Fruit fly (Drosophila melanogaster): ENCODE data around the gene CG33099.

Gene CG33099

dm6 chr3R:22487037-22487492, 43.3 kb downstream of the CG33099 start, which contains the start of gene Pfdn5 (continued):
- TF ChIP-seq bbx (GFP tag; IDR thresholded peaks at IDR 0.05; ENCODE audit: partially characterized antibody) (peak; percentile 82), sqz (GFP tag; optimal IDR thresholded peaks at IDR 0.05) (no peak), CG17612 (GFP tag; IDR thresholded peaks at IDR 0.05) (no peak), Lpt (GFP tag; optimal IDR thresholded peaks at IDR 0.05) (no peak), Deaf1 (tag; optimal IDR thresholded peaks at IDR 0.05) (no peak), sr (GFP tag; IDR thresholded peaks at IDR 0.05) (peak; percentile 43; the same call in 1 of the 3 replicates), CG34422 (GFP tag; IDR thresholded peaks at IDR 0.05) (no peak), dpn (GFP tag; optimal IDR thresholded peaks at IDR 0.05) (peak; percentile 13 to 18), HLHmδ (GFP tag; optimal IDR thresholded peaks at IDR 0.05) (no peak), CG16815 (GFP tag; optimal IDR thresholded peaks at IDR 0.05) (no peak), Ada2b (GFP tag; IDR thresholded peaks at IDR 0.05) (no peak), stc (GFP tag; IDR thresholded peaks at IDR 0.05) (no peak), Opbp (GFP tag; IDR thresholded peaks at IDR 0.05; ENCODE audit: partially characterized antibody) (peak; percentile 83), Sry-δ (GFP tag; optimal IDR thresholded peaks at IDR 0.05) (peak; percentile 86), sug (tag; optimal IDR thresholded peaks at IDR 0.05) (no peak), HLH4C (GFP tag; IDR thresholded peaks at IDR 0.05; ENCODE audit: partially characterized antibody) (peak; percentile 93), NC2α (GFP tag; optimal IDR thresholded peaks at IDR 0.05) (no peak), Sry-β (GFP tag; optimal IDR thresholded peaks at IDR 0.05) (peak; percentile 60), Antp (GFP tag; optimal IDR thresholded peaks at IDR 0.05) (peak; percentile 1), p53 (GFP tag; optimal IDR thresholded peaks at IDR 0.05) (no peak), jing (GFP tag; optimal IDR thresholded peaks at IDR 0.05) (no peak), vnd (GFP tag; IDR thresholded peaks at IDR 0.05; ENCODE audit: partially characterized antibody) (peak; percentile 79), ab (GFP tag; optimal IDR thresholded peaks at IDR 0.05) (no peak), lmd (GFP tag; IDR thresholded peaks at IDR 0.05) (no peak), stwl (tag; optimal IDR thresholded peaks at IDR 0.05) (peak; percentile 95), CG12104 (GFP tag; optimal IDR thresholded peaks at IDR 0.05) (no peak), B-H2 (GFP tag; optimal IDR thresholded peaks at IDR 0.05) (peak; percentile 38), CG8359 (GFP tag; optimal IDR thresholded peaks at IDR 0.05; ENCODE audit: borderline replicate concordance) (no peak), Dll (GFP tag; IDR thresholded peaks at IDR 0.05; ENCODE audit: partially characterized antibody) (peak; percentile 80), knrl (GFP tag; IDR thresholded peaks at IDR 0.05; ENCODE audit: partially characterized antibody) (peak; percentile 70), CG2129 (GFP tag; IDR thresholded peaks at IDR 0.05; ENCODE audit: partially characterized antibody) (peak; percentile 30; the same call in 1 of the 2 replicates), cg (GFP tag; optimal IDR thresholded peaks at IDR 0.05) (no peak), hbn (GFP tag; IDR thresholded peaks at IDR 0.05; ENCODE audit: partially characterized antibody) (peak; percentile 74), CG34376 (GFP tag; optimal IDR thresholded peaks at IDR 0.05) (no peak), Stat92E (GFP tag; optimal IDR thresholded peaks at IDR 0.05) (no peak), Myb (GFP tag; optimal IDR thresholded peaks at IDR 0.05) (peak; percentile 76), eyg (GFP tag; optimal IDR thresholded peaks at IDR 0.05) (no peak), kah (GFP tag; optimal IDR thresholded peaks at IDR 0.05) (no peak), CG4424 (GFP tag; optimal IDR thresholded peaks at IDR 0.05) (no peak), gsb (GFP tag; IDR thresholded peaks at IDR 0.05) (no peak), bcd (GFP tag; optimal IDR thresholded peaks at IDR 0.05) (no peak), pho (GFP tag; optimal IDR thresholded peaks at IDR 0.05) (no peak), fd96Cb (tag; optimal IDR thresholded peaks at IDR 0.05) (no peak), CG32767 (GFP tag; IDR thresholded peaks at IDR 0.05) (no peak), org-1 (GFP tag; optimal IDR thresholded peaks at IDR 0.05) (no peak), rib (GFP tag; IDR thresholded peaks at IDR 0.05) (0 out of 2 replicates have a peak, but pooled peaks have one; percentile 37), Rx (GFP tag; IDR thresholded peaks at IDR 0.05) (no peak), sens (GFP tag) (peak; percentile 75), Sox102F (GFP tag; optimal IDR thresholded peaks at IDR 0.05) (no peak), Hr3 (GFP tag; optimal IDR thresholded peaks at IDR 0.05) (no peak)

All from whole organism, embryonic.